Fruit fly (Drosophila melanogaster) whole organism, embryonic: ENCODE measurements around the gene CG5104.

Source experiments
- CG1233 ChIP-seq: fragments of 200-800 bp; sonication (Bioruptor generic); optimal IDR thresholded peaks from 4 replicates; lab custom pipeline; 2018; ENCODE audit warnings: missing biosample characterization, mild to moderate bottlenecking, missing genetic modification characterization
- Eip74EF ChIP-seq, 2 experiments: fragments of 200-800 bp in 1 of 2; fragments of >200 bp in 1 of 2; sonication (Bioruptor generic) in 1 of 2; optimal IDR thresholded peaks; 2 replicates each; lab custom pipeline; 2017 to 2019; ENCODE audit warnings: missing biosample characterization in 2 of 2, missing genetic modification characterization in 2 of 2, mild to moderate bottlenecking in 1 of 2, moderate library complexity in 1 of 2
- Hr39 ChIP-seq: fragments of >200 bp; optimal IDR thresholded peaks from 2 replicates; lab custom pipeline; 2017
- Lpt ChIP-seq: fragments of >200 bp; optimal IDR thresholded peaks from 2 replicates; lab custom pipeline; 2018; ENCODE audit warnings: missing biosample characterization, missing genetic modification characterization

DNA sequence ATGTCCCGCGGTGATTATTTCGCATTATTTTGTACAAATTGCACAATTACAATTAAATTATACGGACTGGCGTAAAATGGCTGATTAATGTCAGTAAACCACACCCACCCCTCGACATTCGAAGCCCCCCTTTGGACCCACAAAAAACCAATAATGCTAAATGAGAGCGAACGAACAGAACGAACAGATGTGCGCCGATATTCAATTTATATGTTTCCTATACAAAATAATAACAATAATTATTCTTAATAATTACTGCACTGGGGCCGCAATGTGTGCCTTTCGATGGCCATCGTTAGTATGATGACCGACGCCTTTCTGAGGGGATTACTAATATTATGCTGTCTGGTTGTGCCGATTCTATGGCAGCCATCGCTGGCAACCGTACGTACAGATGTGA is 12.6 kb downstream of the CG5104 start, which contains the start of gene CG13250:
- TF ChIP-seq Hr39, result no peak
- no peak for TF ChIP-seq Lpt (GFP tag; lab: Kevin White, UChicago)
- no peak for TF ChIP-seq Eip74EF (GFP tag; optimal IDR thresholded peaks at IDR 0.05; lab: Kevin White, UChicago)
- no peak for TF ChIP-seq CG1233 (GFP tag; lab: Kevin White, UChicago)
